Worm (Caenorhabditis elegans) whole organism, early embryonic: ENCODE data around the gene M02B1.3.

Experiments
- B0310.2 ChIP-seq: sonication (generic microtip); optimal IDR thresholded peaks from 2 replicates; lab custom pipeline; 2016; ENCODE audit warnings: mild to moderate bottlenecking, missing genetic modification characterization, missing compliant biosample characterization
- F13C5.2 ChIP-seq: sonication (generic microtip); optimal IDR thresholded peaks from 2 replicates; lab custom pipeline; 2017; ENCODE audit warnings: mild to moderate bottlenecking, missing genetic modification characterization, inconsistent platforms, missing compliant biosample characterization
- aly-1 ChIP-seq: sonication (generic microtip); optimal IDR thresholded peaks from 2 replicates; lab custom pipeline; 2016; ENCODE audit warnings: missing genetic modification characterization, missing compliant biosample characterization
- ama-1 ChIP-seq: fragments of 150-350 bp; optimal IDR thresholded peaks from 2 replicates; lab custom pipeline; 2014
- ceh-13 ChIP-seq: fragments of 200-800 bp; sonication (Bioruptor generic); optimal IDR thresholded peaks from 2 replicates; lab custom pipeline; 2018; ENCODE audit warnings: mild to moderate bottlenecking, missing genetic modification characterization, missing compliant biosample characterization
- ceh-36 ChIP-seq: sonication (generic microtip); optimal IDR thresholded peaks from 2 replicates; lab custom pipeline; 2016; ENCODE audit warnings: missing genetic modification characterization, inconsistent platforms, missing compliant biosample characterization
- ets-7 ChIP-seq: sonication (generic microtip); optimal IDR thresholded peaks from 2 replicates; lab custom pipeline; 2016; ENCODE audit warnings: missing genotype, missing genetic modification characterization, missing compliant biosample characterization
- flt-1 ChIP-seq: fragments of 200-800 bp; sonication (Bioruptor generic); IDR thresholded peaks from 2 replicates; pipeline ENCODE4 v1.3.6; 2022; ENCODE audit warnings: missing genetic modification characterization, missing compliant biosample characterization
- hmbx-1 ChIP-seq: sonication (generic microtip); optimal IDR thresholded peaks from 2 replicates; lab custom pipeline; 2016; ENCODE audit warnings: mild to moderate bottlenecking, missing genetic modification characterization, missing compliant biosample characterization
- hmg-4 ChIP-seq: fragments of 200-800 bp; sonication (Bioruptor generic); optimal IDR thresholded peaks from 2 replicates; lab custom pipeline; 2018; ENCODE audit warnings: mild to moderate bottlenecking, missing genetic modification characterization, missing compliant biosample characterization
- hnd-1 ChIP-seq: sonication (generic microtip); optimal IDR thresholded peaks from 2 replicates; lab custom pipeline; 2016; ENCODE audit warnings: missing genetic modification characterization, missing compliant biosample characterization
- pes-1 ChIP-seq: fragments of 200-800 bp; sonication (Bioruptor generic); IDR thresholded peaks from 2 replicates; pipeline ENCODE4 v1.3.6; 2022; ENCODE audit warnings: missing genetic modification reagents, missing genetic modification characterization, missing compliant biosample characterization
- scrt-1 ChIP-seq: fragments of 200-800 bp; sonication (Bioruptor generic); IDR thresholded peaks from 2 replicates; pipeline ENCODE4 v1.3.6; 2022; ENCODE audit warnings: missing genetic modification characterization, missing compliant biosample characterization
- sea-1 ChIP-seq: fragments of 200-800 bp; sonication (Bioruptor generic); conservative IDR thresholded peaks from 2 replicates; pipeline ENCODE4 v1.3.6; 2022; ENCODE audit warnings: missing genetic modification characterization, missing compliant biosample characterization
- tbx-11 ChIP-seq: fragments of 200-800 bp; sonication (Bioruptor generic); IDR thresholded peaks from 2 replicates; pipeline ENCODE4 v1.3.6; 2022; ENCODE audit warnings: missing genetic modification characterization, missing compliant biosample characterization
- tbx-37 ChIP-seq: fragments of 200-800 bp; sonication (Bioruptor generic); conservative IDR thresholded peaks from 2 replicates; pipeline ENCODE4 v1.3.6; 2022; ENCODE audit warnings: missing genetic modification reagents, missing genetic modification characterization, missing compliant biosample characterization
- tra-4 ChIP-seq: sonication (generic microtip); optimal IDR thresholded peaks from 2 replicates; lab custom pipeline; 2017; ENCODE audit warnings: missing genetic modification characterization, missing compliant biosample characterization

M02B1.3 gene

ce11 chrIV:12849030-12849560 lies 12.8 kb downstream of the M02B1.3 start, which contains the start of gene srf-3:
Gene srf-3 (plus strand): TSS chrIV:12849510.
- TF ChIP-seq scrt-1 (GFP tag; lab: Robert Waterston, UW) (no peak), pes-1 (GFP tag; lab: Robert Waterston, UW) (no peak), tra-4 (tag; lab: Kevin White, UChicago) (no peak), ceh-13 (GFP tag; lab: Kevin White, UChicago) (no peak), ama-1 (lab: Kevin White, UChicago) (no peak), F13C5.2 (no peak), ceh-36 (no peak), tbx-11 (GFP tag; lab: Robert Waterston, UW) (no peak), hmg-4 (GFP tag; lab: Kevin White, UChicago) (no peak), ets-7 (tag; lab: Kevin White, UChicago) (no peak), hnd-1 (no peak), B0310.2 (tag; lab: Kevin White, UChicago) (no peak), flt-1 (no peak), tbx-37 (GFP tag; lab: Robert Waterston, UW) (no peak), aly-1 (tag; lab: Kevin White, UChicago) (no peak), sea-1 (no peak), hmbx-1 (tag; lab: Kevin White, UChicago) (no peak)

DNA sequence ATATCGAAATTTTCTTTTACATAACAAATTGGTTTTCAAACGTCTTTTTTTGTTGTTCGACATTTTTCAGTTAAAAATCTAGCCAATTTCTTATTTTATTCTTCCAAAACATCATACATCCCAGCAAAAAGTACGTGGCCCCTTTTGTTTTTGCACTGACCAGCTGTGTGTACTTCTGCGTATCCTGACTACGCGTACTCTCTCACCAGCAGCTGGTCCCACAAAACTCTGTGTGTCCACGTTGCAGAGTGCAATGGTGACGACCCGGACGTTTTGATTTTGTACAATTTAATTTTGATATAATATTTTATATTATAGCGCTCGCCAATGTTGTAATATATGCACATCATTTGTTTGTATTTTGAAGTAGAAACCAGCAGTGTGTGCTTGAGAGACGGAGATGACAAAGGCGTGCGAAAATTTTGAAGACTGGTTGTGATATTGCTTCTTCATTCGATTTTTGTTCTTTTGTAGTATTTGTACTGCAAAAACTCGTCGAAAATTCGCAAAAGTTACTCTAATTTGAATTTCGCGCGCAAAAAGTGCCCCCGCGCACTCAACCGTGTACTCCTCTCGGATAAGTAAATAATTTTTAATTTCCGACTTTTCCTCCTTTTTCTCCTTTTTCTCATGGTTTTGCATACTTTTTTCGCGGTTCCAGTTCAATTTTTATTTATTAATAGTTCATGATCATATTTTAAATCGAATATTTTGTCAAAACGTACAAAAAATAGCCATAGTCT lies 18.2 kb downstream of the M02B1.3 start:
- TF ChIP-seq hnd-1 (no peak), B0310.2 (tag; lab: Kevin White, UChicago) (no peak), flt-1 (no peak), ets-7 (tag; lab: Kevin White, UChicago) (no peak), aly-1 (tag; lab: Kevin White, UChicago) (no peak), ceh-13 (GFP tag; lab: Kevin White, UChicago) (no peak), ceh-36 (no peak), sea-1 (no peak), scrt-1 (GFP tag; lab: Robert Waterston, UW) (no peak), hmg-4 (GFP tag; lab: Kevin White, UChicago) (no peak), tra-4 (tag; lab: Kevin White, UChicago) (no peak), F13C5.2 (no peak), hmbx-1 (tag; lab: Kevin White, UChicago) (no peak), tbx-37 (GFP tag; lab: Robert Waterston, UW) (no peak)

ce11 chrIV:12855248-12855647 lies 18.9 kb downstream of the M02B1.3 start, which contains the start of gene nstp-5:
Gene nstp-5 (plus strand): TSS chrIV:12855548.
- TF ChIP-seq F13C5.2: no peak
- TF ChIP-seq B0310.2 (tag; lab: Kevin White, UChicago): no peak
- TF ChIP-seq scrt-1 (GFP tag; lab: Robert Waterston, UW): no peak
- TF ChIP-seq hnd-1: no peak
- no peak for TF ChIP-seq pes-1 (GFP tag; lab: Robert Waterston, UW)
- TF ChIP-seq tra-4 (tag; lab: Kevin White, UChicago): no peak
- TF ChIP-seq hmbx-1 (tag; lab: Kevin White, UChicago): no peak
- no peak for TF ChIP-seq flt-1
- no peak for TF ChIP-seq hmg-4 (GFP tag; lab: Kevin White, UChicago)
- no peak for TF ChIP-seq ceh-13 (GFP tag; lab: Kevin White, UChicago)
- no peak for TF ChIP-seq ama-1 (lab: Kevin White, UChicago)
- TF ChIP-seq ceh-36: no peak
- no peak for TF ChIP-seq sea-1
- no peak for TF ChIP-seq tbx-11 (GFP tag; lab: Robert Waterston, UW)

- no peak for TF ChIP-seq tbx-11 (GFP tag; lab: Robert Waterston, UW)
- no peak for TF ChIP-seq ceh-36
- TF ChIP-seq ceh-13 (GFP tag; lab: Kevin White, UChicago): no peak
- TF ChIP-seq ama-1 (lab: Kevin White, UChicago): no peak
- TF ChIP-seq hmg-4 (GFP tag; lab: Kevin White, UChicago): no peak
- TF ChIP-seq tra-4 (tag; lab: Kevin White, UChicago): no peak
- TF ChIP-seq scrt-1 (GFP tag; lab: Robert Waterston, UW): no peak
- no peak for TF ChIP-seq ets-7 (tag; lab: Kevin White, UChicago)
- no peak for TF ChIP-seq F13C5.2
- no peak for TF ChIP-seq B0310.2 (tag; lab: Kevin White, UChicago)
- TF ChIP-seq hnd-1: no peak
- TF ChIP-seq sea-1: no peak
- TF ChIP-seq hmbx-1 (tag; lab: Kevin White, UChicago): no peak
- TF ChIP-seq tbx-37 (GFP tag; lab: Robert Waterston, UW): no peak
- TF ChIP-seq flt-1: no peak
- no peak for TF ChIP-seq aly-1 (tag; lab: Kevin White, UChicago)
Measured at ce11 chrIV:12859797-12860196, 23.5 kb downstream of the M02B1.3 start, which contains the start of gene gcy-18. Gene gcy-18 (plus strand): TSS chrIV:12860097.

DNA sequence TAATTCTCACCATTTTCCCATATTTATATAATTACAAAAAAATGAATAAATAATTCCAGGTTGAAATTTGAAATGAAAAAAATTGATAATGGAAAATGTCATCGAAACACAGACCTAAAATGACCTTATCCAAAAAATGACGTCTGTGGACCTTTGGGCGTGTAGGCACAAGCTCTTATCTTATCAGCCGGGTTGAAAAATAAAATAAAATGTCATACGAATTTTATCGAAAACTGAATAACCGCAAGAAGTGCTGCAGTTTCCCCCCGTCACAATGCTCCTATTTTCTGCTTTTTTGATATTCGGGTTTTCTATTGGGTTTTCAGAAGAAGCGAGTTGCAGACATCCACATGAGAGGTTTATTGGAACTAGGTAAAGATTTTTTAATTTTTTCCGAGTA lies 29.6 kb downstream of the M02B1.3 start, which contains the start of gene clec-186:
clec-186 (plus strand) TSS at position 226 of the 400 bp plus-strand sequence.
- TF ChIP-seq ceh-36 (no peak), ama-1 (lab: Kevin White, UChicago) (no peak), ceh-13 (GFP tag; lab: Kevin White, UChicago) (no peak), tra-4 (tag; lab: Kevin White, UChicago) (no peak), aly-1 (tag; lab: Kevin White, UChicago) (no peak), hmbx-1 (tag; lab: Kevin White, UChicago) (no peak)

DNA sequence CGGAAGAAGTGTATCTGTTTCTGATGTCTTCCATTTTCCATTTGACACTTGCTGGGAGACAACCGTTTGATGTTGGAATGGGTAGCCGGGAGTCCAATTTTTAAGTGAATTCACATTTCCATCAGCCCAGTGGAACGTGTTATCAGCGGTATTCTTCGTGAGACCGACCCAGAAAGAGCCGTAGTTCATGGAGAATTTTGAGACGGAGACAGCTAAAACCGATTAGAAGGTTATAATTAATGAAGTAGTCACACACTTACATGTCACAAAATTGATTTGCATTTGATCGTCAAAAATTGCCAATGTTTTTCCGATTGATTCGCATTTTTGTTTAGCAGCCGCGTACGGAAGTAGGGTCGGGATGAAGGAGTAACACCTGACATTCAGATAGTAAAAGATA lies 33.1 kb downstream of the M02B1.3 start:
- no peak for TF ChIP-seq hmbx-1 (tag; lab: Kevin White, UChicago)
- no peak for TF ChIP-seq hnd-1
- TF ChIP-seq ama-1 (lab: Kevin White, UChicago): no peak
- no peak for TF ChIP-seq flt-1
- no peak for TF ChIP-seq aly-1 (tag; lab: Kevin White, UChicago)
- no peak for TF ChIP-seq scrt-1 (GFP tag; lab: Robert Waterston, UW)
- TF ChIP-seq ets-7 (tag; lab: Kevin White, UChicago): no peak
- TF ChIP-seq ceh-36: no peak
- no peak for TF ChIP-seq tbx-37 (GFP tag; lab: Robert Waterston, UW)
- no peak for TF ChIP-seq B0310.2 (tag; lab: Kevin White, UChicago)
- TF ChIP-seq sea-1: no peak
